Fruit fly (Drosophila melanogaster) whole organism, embryonic: Measurements from ENCODE around the gene CG7164.

Experiments used
- CG1024 ChIP-seq: fragments of 200-800 bp; sonication (Bioruptor generic); IDR thresholded peaks from 2 replicates; pipeline ENCODE4 v1.3.6; 2022; ENCODE audit warnings: missing biosample characterization, missing genetic modification characterization
- CG11093 ChIP-seq: fragments of 200-800 bp; sonication (Bioruptor generic); IDR thresholded peaks from 3 replicates; pipeline ENCODE4 v1.3.6; 2022; ENCODE audit warnings: missing biosample characterization, missing genetic modification characterization
- CG1233 ChIP-seq: fragments of 200-800 bp; sonication (Bioruptor generic); optimal IDR thresholded peaks from 4 replicates; lab custom pipeline; 2018; ENCODE audit warnings: missing biosample characterization, mild to moderate bottlenecking, missing genetic modification characterization
- CG13123 ChIP-seq: fragments of 200-800 bp; sonication (Bioruptor generic); optimal IDR thresholded peaks from 2 replicates; lab custom pipeline; 2016; ENCODE audit warnings: missing biosample characterization, missing genetic modification characterization
- CG13287 ChIP-seq: fragments of 200-800 bp; sonication (Bioruptor generic); IDR thresholded peaks from 2 replicates; pipeline ENCODE4 v1.3.6; 2022; ENCODE audit warnings: missing biosample characterization, missing genetic modification characterization; ENCODE audit not compliant: partially characterized antibody
- CG13296 ChIP-seq: fragments of 200-800 bp; sonication (Bioruptor generic); optimal IDR thresholded peaks from 3 replicates; lab custom pipeline; 2018; ENCODE audit warnings: missing biosample characterization, mild to moderate bottlenecking, missing genetic modification characterization
- CG13894 ChIP-seq: fragments of 200-800 bp; sonication (Bioruptor generic); optimal IDR thresholded peaks from 3 replicates; lab custom pipeline; 2018; ENCODE audit warnings: missing biosample characterization, mild to moderate bottlenecking, missing genetic modification characterization, moderate library complexity
- CG1647 ChIP-seq: fragments of 200-800 bp; sonication (Bioruptor generic); optimal IDR thresholded peaks from 3 replicates; lab custom pipeline; 2016; ENCODE audit warnings: missing biosample characterization, missing genetic modification characterization
- CG17829 ChIP-seq: fragments of 200-800 bp; optimal IDR thresholded peaks from 2 replicates; lab custom pipeline; 2019; ENCODE audit warnings: missing biosample characterization, mild to moderate bottlenecking, missing genetic modification characterization, moderate library complexity
- CG30403 ChIP-seq: fragments of 200-800 bp; sonication (Bioruptor generic); optimal IDR thresholded peaks from 3 replicates; lab custom pipeline; 2016; ENCODE audit warnings: missing biosample characterization, missing genetic modification characterization
- CG3065 ChIP-seq: fragments of 200-800 bp; sonication (Bioruptor generic); optimal IDR thresholded peaks from 2 replicates; lab custom pipeline; 2016; ENCODE audit warnings: missing biosample characterization, missing genetic modification characterization
- CG31388 ChIP-seq: fragments of 200-800 bp; sonication (Bioruptor generic); optimal IDR thresholded peaks from 2 replicates; lab custom pipeline; 2016; ENCODE audit warnings: missing biosample characterization, missing genetic modification characterization
- CG33557 ChIP-seq: fragments of 200-800 bp; sonication (Bioruptor generic); optimal IDR thresholded peaks from 2 replicates; lab custom pipeline; 2019; ENCODE audit warnings: missing biosample characterization, mild to moderate bottlenecking, missing genetic modification characterization, moderate library complexity
- CG4617 ChIP-seq: fragments of 200-800 bp; sonication (Bioruptor generic); optimal IDR thresholded peaks from 3 replicates; lab custom pipeline; 2016; ENCODE audit warnings: missing biosample characterization, missing genetic modification characterization, borderline replicate concordance
- CG4820 ChIP-seq: fragments of 200-800 bp; sonication (Bioruptor generic); optimal IDR thresholded peaks from 3 replicates; lab custom pipeline; 2016; ENCODE audit warnings: missing biosample characterization, missing genetic modification characterization
- CG7357 ChIP-seq: fragments of 200-800 bp; sonication (Bioruptor generic); IDR thresholded peaks from 3 replicates; pipeline ENCODE4 v1.3.6; 2022; ENCODE audit warnings: missing biosample characterization, missing genetic modification characterization
- CG8281 ChIP-seq: fragments of 200-800 bp; sonication (Bioruptor generic); optimal IDR thresholded peaks from 2 replicates; lab custom pipeline; 2018; ENCODE audit warnings: missing biosample characterization, mild to moderate bottlenecking, missing genetic modification characterization, moderate library complexity
- CG9817 ChIP-seq: fragments of 200-800 bp; sonication (Bioruptor generic); optimal IDR thresholded peaks from 2 replicates; lab custom pipeline; 2018; ENCODE audit warnings: missing biosample characterization, mild to moderate bottlenecking, missing genetic modification characterization, moderate library complexity
- Camta ChIP-seq: fragments of 200-800 bp; sonication (Bioruptor generic); optimal IDR thresholded peaks from 2 replicates; lab custom pipeline; 2016; ENCODE audit warnings: missing biosample characterization, missing genetic modification characterization
- CoRest ChIP-seq: fragments of 200-800 bp; sonication (Bioruptor generic); optimal IDR thresholded peaks from 3 replicates; lab custom pipeline; 2018; ENCODE audit warnings: missing biosample characterization, mild to moderate bottlenecking, missing genetic modification characterization, moderate library complexity
- Jarid2 ChIP-seq: fragments of 200-800 bp; sonication (Bioruptor generic); optimal IDR thresholded peaks from 3 replicates; lab custom pipeline; 2017; ENCODE audit warnings: mild to moderate bottlenecking, missing biosample characterization, missing genetic modification reagents, missing genetic modification characterization
- Mrtf ChIP-seq: fragments of 200-800 bp; sonication (Bioruptor generic); IDR thresholded peaks from 3 replicates; pipeline ENCODE4 v1.3.6; 2022; ENCODE audit warnings: missing biosample characterization, missing genetic modification characterization
- Myb ChIP-seq: fragments of 200-800 bp; sonication (Bioruptor generic); optimal IDR thresholded peaks from 2 replicates; lab custom pipeline; 2016; ENCODE audit warnings: missing biosample characterization, missing genetic modification characterization
- TFAM ChIP-seq: fragments of 200-800 bp; sonication (Bioruptor generic); optimal IDR thresholded peaks from 2 replicates; lab custom pipeline; 2017; ENCODE audit warnings: missing biosample characterization, missing genetic modification characterization, inconsistent platforms
- Tbp ChIP-seq: fragments of >200 bp; optimal IDR thresholded peaks from 2 replicates; lab custom pipeline; 2018; ENCODE audit warnings: missing biosample characterization, missing genetic modification characterization
- ac ChIP-seq: fragments of 200-800 bp; sonication (Bioruptor generic); optimal IDR thresholded peaks from 3 replicates; lab custom pipeline; 2017; ENCODE audit warnings: missing biosample characterization, mild to moderate bottlenecking, missing genetic modification characterization
- ash1 ChIP-seq: fragments of 200-800 bp; sonication (Bioruptor generic); optimal IDR thresholded peaks from 2 replicates; lab custom pipeline; 2018; ENCODE audit warnings: missing biosample characterization, mild to moderate bottlenecking, missing genetic modification characterization
- cas ChIP-seq: fragments of 200-800 bp; sonication (Bioruptor generic); IDR thresholded peaks from 2 replicates; pipeline ENCODE4 v1.3.6; 2022; ENCODE audit warnings: missing biosample characterization, missing genetic modification characterization
- cg ChIP-seq: fragments of 200-800 bp; sonication (Bioruptor generic); optimal IDR thresholded peaks from 3 replicates; lab custom pipeline; 2019; ENCODE audit warnings: missing biosample characterization, mild to moderate bottlenecking, missing genetic modification characterization, moderate library complexity
- ci ChIP-seq: fragments of 200-800 bp; sonication (Bioruptor generic); IDR thresholded peaks from 3 replicates; pipeline ENCODE4 v1.3.6; 2022; ENCODE audit warnings: missing biosample characterization, missing genetic modification characterization
- disco-r ChIP-seq: fragments of 200-800 bp; sonication (Bioruptor generic); optimal IDR thresholded peaks from 2 replicates; lab custom pipeline; 2016; ENCODE audit warnings: missing biosample characterization, missing genetic modification characterization
- dmrt11E ChIP-seq: fragments of 200-800 bp; sonication (Bioruptor generic); optimal IDR thresholded peaks from 3 replicates; lab custom pipeline; 2018; ENCODE audit warnings: missing biosample characterization, mild to moderate bottlenecking, missing genetic modification characterization, moderate library complexity
- gro ChIP-seq: fragments of 200-800 bp; sonication (Bioruptor generic); optimal IDR thresholded peaks from 2 replicates; lab custom pipeline; 2016; ENCODE audit warnings: missing biosample characterization, missing genetic modification characterization
- ham ChIP-seq: fragments of 200-800 bp; sonication (Bioruptor generic); IDR thresholded peaks from 2 replicates; pipeline ENCODE4 v1.3.6; 2022; ENCODE audit warnings: missing biosample characterization, missing genetic modification characterization
- hbn ChIP-seq: fragments of 200-800 bp; sonication (Bioruptor generic); IDR thresholded peaks from 2 replicates; pipeline ENCODE4 v1.3.6; 2022; ENCODE audit warnings: missing biosample characterization, missing genetic modification characterization; ENCODE audit not compliant: partially characterized antibody
- hkb ChIP-seq, 2 experiments: fragments of 200-800 bp in 1 of 2; fragments of >200 bp in 1 of 2; sonication (Bioruptor generic) in 1 of 2; IDR thresholded peaks in 1 of 2; optimal IDR thresholded peaks in 1 of 2; 2 replicates each; pipeline versions ENCODE4 v1.3.6 to Lab custom; 2017 to 2022; ENCODE audit warnings: missing biosample characterization in 1 of 2, missing genetic modification characterization in 1 of 2
- kay ChIP-seq: fragments of 200-800 bp; sonication (Bioruptor generic); optimal IDR thresholded peaks from 2 replicates; lab custom pipeline; 2016; ENCODE audit warnings: missing biosample characterization, missing genetic modification characterization
- lbe ChIP-seq: fragments of 200-800 bp; sonication (Bioruptor generic); optimal IDR thresholded peaks from 2 replicates; lab custom pipeline; 2016; ENCODE audit warnings: missing biosample characterization, mild to moderate bottlenecking, missing genetic modification characterization
- mirr ChIP-seq: fragments of 200-800 bp; sonication (Bioruptor generic); optimal IDR thresholded peaks from 3 replicates; lab custom pipeline; 2018; ENCODE audit warnings: missing biosample characterization, mild to moderate bottlenecking, missing genetic modification characterization
- org-1 ChIP-seq: fragments of 200-800 bp; sonication (Bioruptor generic); optimal IDR thresholded peaks from 2 replicates; lab custom pipeline; 2017; ENCODE audit warnings: missing biosample characterization, missing genetic modification characterization
- prd ChIP-seq, 3 experiments: fragments of >200 bp in 2 of 3; fragments of 200-800 bp in 1 of 3; sonication (Bioruptor generic) in 1 of 3; optimal IDR thresholded peaks in 2 of 3; IDR thresholded peaks in 1 of 3; 2 replicates in 2 of 3; 3 replicates in 1 of 3; pipeline versions ENCODE4 v1.3.6 to Lab custom; 2017 to 2022; ENCODE audit warnings: missing biosample characterization in 1 of 3, missing genetic modification characterization in 1 of 3
- ro ChIP-seq: fragments of 200-800 bp; sonication (Bioruptor generic); IDR thresholded peaks from 2 replicates; pipeline ENCODE4 v1.3.6; 2022; ENCODE audit warnings: missing biosample characterization, missing genetic modification characterization
- sc ChIP-seq, 3 experiments: fragments of >200 bp in 2 of 3; fragments of 200-800 bp in 1 of 3; sonication (Bioruptor generic) in 1 of 3; optimal IDR thresholded peaks; 2 replicates in 2 of 3; 3 replicates in 1 of 3; lab custom pipeline; 2017; ENCODE audit warnings: mild to moderate bottlenecking in 1 of 3, missing biosample characterization in 1 of 3, missing genetic modification characterization in 1 of 3, missing genetic modification reagents in 1 of 3
- twi ChIP-seq: fragments of 200-800 bp; optimal IDR thresholded peaks from 2 replicates; lab custom pipeline; 2019; ENCODE audit warnings: missing biosample characterization, mild to moderate bottlenecking, missing genetic modification characterization, moderate library complexity
- vvl ChIP-seq: fragments of 200-800 bp; sonication (Bioruptor generic); IDR thresholded peaks from 2 replicates; pipeline ENCODE4 v1.3.6; 2022; ENCODE audit warnings: missing biosample characterization, missing genetic modification characterization
- wek ChIP-seq: fragments of 200-800 bp; sonication (Bioruptor generic); optimal IDR thresholded peaks from 3 replicates; lab custom pipeline; 2018; ENCODE audit warnings: missing biosample characterization, mild to moderate bottlenecking, missing genetic modification characterization, moderate library complexity
- zen2 ChIP-seq: fragments of 200-800 bp; sonication (Bioruptor generic); IDR thresholded peaks from 3 replicates; pipeline ENCODE4 v1.3.6; 2022; ENCODE audit warnings: missing biosample characterization, missing genetic modification characterization; ENCODE audit not compliant: partially characterized antibody
- zf30C ChIP-seq: fragments of 200-800 bp; sonication (Bioruptor generic); optimal IDR thresholded peaks from 3 replicates; lab custom pipeline; 2018; ENCODE audit warnings: missing biosample characterization, mild to moderate bottlenecking, missing genetic modification characterization

CG7164 gene

DNA sequence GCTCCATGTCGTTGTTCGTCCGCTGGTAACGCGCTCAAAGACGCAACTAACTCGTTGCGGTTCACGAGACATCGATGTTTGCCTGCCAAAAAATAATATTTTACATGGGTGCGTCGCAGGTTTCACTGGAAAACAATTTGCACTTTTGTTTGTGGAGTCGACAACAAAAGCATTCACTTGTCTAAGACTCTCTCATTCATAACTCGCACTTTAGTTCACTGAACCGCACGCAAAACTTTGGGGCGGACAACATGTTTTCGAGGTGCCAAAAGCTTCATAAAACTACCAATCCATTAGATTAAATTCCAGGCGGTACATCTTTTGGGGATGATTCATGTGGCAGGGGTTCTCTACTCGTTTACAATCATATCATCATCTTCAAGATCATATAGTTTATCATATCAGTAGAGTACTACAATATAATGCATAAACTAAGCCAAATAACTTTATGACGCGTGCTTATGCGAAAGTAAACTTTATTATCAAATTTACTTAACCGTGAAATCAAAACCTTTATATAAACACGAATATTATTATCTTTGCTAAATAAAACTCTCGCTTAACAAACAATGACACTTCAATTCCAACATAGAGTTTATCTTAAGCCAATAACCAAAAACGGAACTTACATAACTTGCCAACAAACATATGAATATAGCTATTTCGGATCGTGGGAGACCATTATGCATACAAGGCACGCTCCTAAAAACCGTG is 3.1 kb upstream of the CG7164 start, which contains the start of gene CG7179 (continued):
- no peak for TF ChIP-seq hkb (optimal IDR thresholded peaks at IDR 0.05; lab: Kevin White, UChicago)
- TF ChIP-seq hkb (GFP tag; IDR thresholded peaks at IDR 0.05; lab: Robert Waterston, UW), result 0 out of 2 replicates have a peak, but pooled peaks have one; percentile 29
- no peak for TF ChIP-seq CG4820 (GFP tag; lab: Kevin White, UChicago)
- no peak for TF ChIP-seq CG30403
- no peak for TF ChIP-seq ro (GFP tag; lab: Robert Waterston, UW)
- TF ChIP-seq Mrtf, result no peak
- TF ChIP-seq CG1024 (GFP tag; lab: Robert Waterston, UW), result no peak
- no peak for TF ChIP-seq CG11093 (GFP tag; lab: Robert Waterston, UW)
- TF ChIP-seq CG7357 (GFP tag; lab: Robert Waterston, UW), result no peak
- no peak for TF ChIP-seq disco-r (GFP tag; lab: Kevin White, UChicago)
- TF ChIP-seq sc (optimal IDR thresholded peaks at IDR 0.05; lab: Kevin White, UChicago), result no peak
- no peak for TF ChIP-seq sc (GFP tag; optimal IDR thresholded peaks at IDR 0.05; lab: Kevin White, UChicago)
- TF ChIP-seq ash1 (GFP tag; lab: Kevin White, UChicago), result no peak
- TF ChIP-seq CG13296 (GFP tag; lab: Kevin White, UChicago), result peak; percentile 64
- TF ChIP-seq Jarid2, result no peak
- TF ChIP-seq Camta (GFP tag; lab: Kevin White, UChicago), result no peak
- TF ChIP-seq CG3065 (GFP tag; lab: Kevin White, UChicago), result no peak
- TF ChIP-seq cas, result no peak
- TF ChIP-seq CG33557 (GFP tag; lab: Kevin White, UChicago), result no peak
- no peak for TF ChIP-seq zf30C
- no peak for TF ChIP-seq CG13123
- TF ChIP-seq mirr (GFP tag; lab: Kevin White, UChicago), result no peak
- no peak for TF ChIP-seq ham (GFP tag; lab: Robert Waterston, UW)
- TF ChIP-seq TFAM (GFP tag; lab: Kevin White, UChicago), result no peak
- TF ChIP-seq ci, result 0 out of 3 replicates have a peak, but pooled peaks have one; percentile 11
- no peak for TF ChIP-seq ac
- no peak for TF ChIP-seq Tbp (GFP tag; lab: Kevin White, UChicago)
- no peak for TF ChIP-seq Myb (GFP tag; lab: Kevin White, UChicago)
- TF ChIP-seq prd (optimal IDR thresholded peaks at IDR 0.05; lab: Kevin White, UChicago), result no peak
- TF ChIP-seq prd (GFP tag; IDR thresholded peaks at IDR 0.05; lab: Robert Waterston, UW), result no peak
- TF ChIP-seq org-1 (GFP tag; lab: Kevin White, UChicago), result no peak
- TF ChIP-seq CG13287 (GFP tag; lab: Robert Waterston, UW), result no peak
- TF ChIP-seq cg (GFP tag; lab: Kevin White, UChicago), result no peak
- TF ChIP-seq CG13894 (tag; lab: Kevin White, UChicago), result peak; percentile 43
- no peak for TF ChIP-seq gro (GFP tag; lab: Kevin White, UChicago)
- TF ChIP-seq lbe (GFP tag; lab: Kevin White, UChicago), result no peak
- TF ChIP-seq CG31388 (GFP tag; lab: Kevin White, UChicago), result no peak
- TF ChIP-seq CG9817, result peak; percentile 6
- TF ChIP-seq CG1647 (GFP tag; lab: Kevin White, UChicago), result no peak
- no peak for TF ChIP-seq wek (GFP tag; lab: Kevin White, UChicago)
- no peak for TF ChIP-seq hbn (GFP tag; lab: Robert Waterston, UW)
- TF ChIP-seq kay (GFP tag; lab: Kevin White, UChicago), result no peak
- no peak for TF ChIP-seq zen2
- TF ChIP-seq vvl, result no peak
- TF ChIP-seq dmrt11E, result no peak
- TF ChIP-seq CG8281 (tag; lab: Kevin White, UChicago), result no peak
- peak; percentile 14 for TF ChIP-seq CG1233 (GFP tag; lab: Kevin White, UChicago)
- TF ChIP-seq CoRest (tag; lab: Kevin White, UChicago), result peak; percentile 21
- TF ChIP-seq CG17829 (tag; lab: Kevin White, UChicago), result no peak
- TF ChIP-seq twi (tag; lab: Kevin White, UChicago), result no peak
- TF ChIP-seq CG4617, result no peak
